Fruit fly (Drosophila melanogaster) whole organism, embryonic: ENCODE results near the gene Jhbp6.

Experiments used
- BEAF-32 ChIP-seq: fragments of 200-800 bp; sonication (Bioruptor generic); optimal IDR thresholded peaks from 3 replicates; lab custom pipeline; 2017; ENCODE audit warnings: missing biosample characterization, missing genetic modification characterization, mild to moderate bottlenecking, moderate library complexity, missing genetic modification reagents
- CG11085 ChIP-seq: fragments of 200-800 bp; sonication (Bioruptor generic); IDR thresholded peaks from 2 replicates; pipeline ENCODE4 v1.3.6; 2022; ENCODE audit warnings: missing biosample characterization, missing genetic modification characterization
- Doc2 ChIP-seq: fragments of 200-800 bp; sonication (Bioruptor generic); IDR thresholded peaks from 2 replicates; pipeline ENCODE4 v1.3.6; 2022; ENCODE audit warnings: missing biosample characterization, missing genetic modification characterization
- Doc3 ChIP-seq: fragments of 200-800 bp; sonication (Bioruptor generic); IDR thresholded peaks from 3 replicates; pipeline ENCODE4 v1.3.6; 2022; ENCODE audit warnings: missing biosample characterization, missing genetic modification characterization; ENCODE audit not compliant: partially characterized antibody
- Oli ChIP-seq: fragments of 200-800 bp; sonication (Bioruptor generic); optimal IDR thresholded peaks from 2 replicates; lab custom pipeline; 2018; ENCODE audit warnings: missing biosample characterization, mild to moderate bottlenecking, missing genetic modification characterization, moderate library complexity
- h ChIP-seq: fragments of >200 bp; optimal IDR thresholded peaks from 2 replicates; lab custom pipeline; 2017
- ind ChIP-seq: fragments of 200-800 bp; sonication (Bioruptor generic); optimal IDR thresholded peaks from 3 replicates; lab custom pipeline; 2016; ENCODE audit warnings: missing biosample characterization, missing genetic modification characterization
- kni ChIP-seq: fragments of 200-800 bp; sonication (Bioruptor generic); optimal IDR thresholded peaks from 3 replicates; lab custom pipeline; 2017; ENCODE audit warnings: mild to moderate bottlenecking, missing biosample characterization, missing genetic modification reagents, missing genetic modification characterization

- TF ChIP-seq Doc2 (GFP tag; lab: Robert Waterston, UW): no peak
- TF ChIP-seq BEAF-32 (GFP tag; lab: Kevin White, UChicago): peak; percentile 75
- peak; percentile 72 for TF ChIP-seq CG11085 (GFP tag; lab: Robert Waterston, UW)
- peak; percentile 78 for TF ChIP-seq ind (GFP tag; lab: Kevin White, UChicago)
- peak; percentile 41 for TF ChIP-seq kni
- no peak for TF ChIP-seq h (lab: Kevin White, UChicago)
- peak; percentile 70; the same call in 2 of the 3 replicates for TF ChIP-seq Doc3 (GFP tag; lab: Robert Waterston, UW)
- TF ChIP-seq Oli: peak; percentile 57
Observed at dm6 chr3L:22717137-22717767, 47.5 kb downstream of the Jhbp6 start, which contains the start of the genes ArfGAP3 and CG32452.
